Fruit fly (Drosophila melanogaster): Measurements from ENCODE around the gene sesB.

The sesB gene

dm6 chrX:10756026-10756561 lies 30.7 kb downstream of the sesB start:
- TF ChIP-seq CG1620 (GFP tag; optimal IDR thresholded peaks at IDR 0.05): no peak
- peak; percentile 1 for TF ChIP-seq CG5204 (GFP tag; optimal IDR thresholded peaks at IDR 0.05)

- no peak for TF ChIP-seq CG33017 (tag; optimal IDR thresholded peaks at IDR 0.05)
- no peak for TF ChIP-seq CG5204 (GFP tag; optimal IDR thresholded peaks at IDR 0.05)
- TF ChIP-seq toe (GFP tag; optimal IDR thresholded peaks at IDR 0.05): no peak
- TF ChIP-seq tj (GFP tag; optimal IDR thresholded peaks at IDR 0.05): no peak
- no peak for TF ChIP-seq ovo (GFP tag; optimal IDR thresholded peaks at IDR 0.05)
- no peak for TF ChIP-seq CG11617 (GFP tag; optimal IDR thresholded peaks at IDR 0.05)
- TF ChIP-seq Crg-1 (GFP tag; optimal IDR thresholded peaks at IDR 0.05): no peak
- TF ChIP-seq Mnt (GFP tag; optimal IDR thresholded peaks at IDR 0.05): no peak
- no peak for TF ChIP-seq CG14711 (tag; optimal IDR thresholded peaks at IDR 0.05)
- no peak for TF ChIP-seq CG7045 (GFP tag; optimal IDR thresholded peaks at IDR 0.05)
- TF ChIP-seq CG1620 (GFP tag; optimal IDR thresholded peaks at IDR 0.05): no peak
- no peak for TF ChIP-seq cnc (optimal IDR thresholded peaks at IDR 0.05)
- no peak for TF ChIP-seq cic (GFP tag; optimal IDR thresholded peaks at IDR 0.05)
- TF ChIP-seq Hr96 (GFP tag; optimal IDR thresholded peaks at IDR 0.05): no peak
- TF ChIP-seq kay (GFP tag; ENCODE audit: borderline replicate concordance): no peak
- no peak for TF ChIP-seq CG7101 (tag; optimal IDR thresholded peaks at IDR 0.05)
- no peak for TF ChIP-seq bab1 (GFP tag; optimal IDR thresholded peaks at IDR 0.05)
- TF ChIP-seq pad (GFP tag; optimal IDR thresholded peaks at IDR 0.05): no peak
- no peak for TF ChIP-seq Clk (GFP tag; optimal IDR thresholded peaks at IDR 0.05)
These were observed 35.0 kb downstream of the sesB start for dm6 chrX:10751777-10752176.

DNA sequence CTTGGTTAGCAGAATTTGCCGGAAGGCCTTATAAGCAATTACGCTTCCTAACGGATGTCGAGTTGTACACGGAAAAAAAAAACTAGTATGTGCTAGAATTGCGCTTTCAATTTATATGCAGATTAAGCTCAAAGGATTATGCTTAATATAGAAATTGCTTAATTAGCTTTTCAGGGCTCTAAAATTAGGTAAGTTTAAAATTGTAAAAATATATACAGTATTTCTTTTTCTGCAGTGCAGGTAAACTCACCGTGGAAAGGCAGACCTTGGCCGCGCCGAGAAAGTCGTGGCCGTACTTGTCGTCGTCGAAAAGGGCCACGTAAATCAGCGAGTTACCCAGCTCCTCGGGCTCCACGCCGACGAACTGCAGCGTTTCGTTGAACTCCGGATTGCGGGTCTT lies 36.1 kb downstream of the sesB start:
- no peak for TF ChIP-seq Clk (GFP tag; optimal IDR thresholded peaks at IDR 0.05)
- TF ChIP-seq CG14711 (tag; optimal IDR thresholded peaks at IDR 0.05): no peak
- no peak for TF ChIP-seq Mnt (GFP tag; optimal IDR thresholded peaks at IDR 0.05)
- no peak for TF ChIP-seq CG7045 (GFP tag; optimal IDR thresholded peaks at IDR 0.05)
- no peak for TF ChIP-seq cnc (optimal IDR thresholded peaks at IDR 0.05)
- no peak for TF ChIP-seq CG1620 (GFP tag; optimal IDR thresholded peaks at IDR 0.05)
- TF ChIP-seq ovo (GFP tag; optimal IDR thresholded peaks at IDR 0.05): no peak
- TF ChIP-seq Crg-1 (GFP tag; optimal IDR thresholded peaks at IDR 0.05): no peak
- no peak for TF ChIP-seq CG11617 (GFP tag; optimal IDR thresholded peaks at IDR 0.05)
- no peak for TF ChIP-seq cic (GFP tag; optimal IDR thresholded peaks at IDR 0.05)
- no peak for TF ChIP-seq CG5204 (GFP tag; optimal IDR thresholded peaks at IDR 0.05)
- no peak for TF ChIP-seq toe (GFP tag; optimal IDR thresholded peaks at IDR 0.05)
- no peak for TF ChIP-seq tj (GFP tag; optimal IDR thresholded peaks at IDR 0.05)
- TF ChIP-seq CG12768 (GFP tag; optimal IDR thresholded peaks at IDR 0.05): no peak
- TF ChIP-seq kay (GFP tag; ENCODE audit: borderline replicate concordance): no peak
- TF ChIP-seq CG7101 (tag; optimal IDR thresholded peaks at IDR 0.05): no peak
- no peak for TF ChIP-seq CG33017 (tag; optimal IDR thresholded peaks at IDR 0.05)
- TF ChIP-seq pad (GFP tag; optimal IDR thresholded peaks at IDR 0.05): no peak
- no peak for TF ChIP-seq bab1 (GFP tag; optimal IDR thresholded peaks at IDR 0.05)

dm6 chrX:10748647-10749046 lies 38.1 kb downstream of the sesB start:
- TF ChIP-seq tj (GFP tag; optimal IDR thresholded peaks at IDR 0.05): no peak
- no peak for TF ChIP-seq cnc (optimal IDR thresholded peaks at IDR 0.05)
- no peak for TF ChIP-seq CG5204 (GFP tag; optimal IDR thresholded peaks at IDR 0.05)

- TF ChIP-seq Crg-1 (GFP tag; optimal IDR thresholded peaks at IDR 0.05): no peak
- TF ChIP-seq cic (GFP tag; optimal IDR thresholded peaks at IDR 0.05): no peak
- TF ChIP-seq Hr96 (GFP tag; optimal IDR thresholded peaks at IDR 0.05): no peak
- TF ChIP-seq CG14711 (tag; optimal IDR thresholded peaks at IDR 0.05): no peak
- TF ChIP-seq tj (GFP tag; optimal IDR thresholded peaks at IDR 0.05): no peak
These were observed 41.2 kb downstream of the sesB start for dm6 chrX:10745590-10745953.

- TF ChIP-seq Crg-1 (GFP tag; optimal IDR thresholded peaks at IDR 0.05) (no peak), cnc (optimal IDR thresholded peaks at IDR 0.05) (no peak), CG11617 (GFP tag; optimal IDR thresholded peaks at IDR 0.05) (no peak), cic (GFP tag; optimal IDR thresholded peaks at IDR 0.05) (peak; percentile 9), tj (GFP tag; optimal IDR thresholded peaks at IDR 0.05) (peak; percentile 30), ovo (GFP tag; optimal IDR thresholded peaks at IDR 0.05) (peak; percentile 48), CG14711 (tag; optimal IDR thresholded peaks at IDR 0.05) (peak; percentile 1), toe (GFP tag; optimal IDR thresholded peaks at IDR 0.05) (peak; percentile 3), Hr96 (GFP tag; optimal IDR thresholded peaks at IDR 0.05) (peak; percentile 38), CG1620 (GFP tag; optimal IDR thresholded peaks at IDR 0.05) (peak; percentile 5), Mnt (GFP tag; optimal IDR thresholded peaks at IDR 0.05) (peak; percentile 97), pad (GFP tag; optimal IDR thresholded peaks at IDR 0.05) (peak; percentile 3), CG5204 (GFP tag; optimal IDR thresholded peaks at IDR 0.05) (peak; percentile 22), CG12768 (GFP tag; optimal IDR thresholded peaks at IDR 0.05) (no peak), kay (GFP tag; ENCODE audit: borderline replicate concordance) (no peak), CG7101 (tag; optimal IDR thresholded peaks at IDR 0.05) (peak; percentile 11), Clk (GFP tag; optimal IDR thresholded peaks at IDR 0.05) (no peak), bab1 (GFP tag; optimal IDR thresholded peaks at IDR 0.05) (peak; percentile 43), CG7045 (GFP tag; optimal IDR thresholded peaks at IDR 0.05) (no peak)
These were observed 41.8 kb downstream of the sesB start, which contains the start of gene stx for dm6 chrX:10744773-10745589. stx (minus strand) TSS chrX:10744943.
